Worm (Caenorhabditis elegans) whole organism, mixed stage, embryonic: ENCODE measurements around the gene C17B7.9.

Source experiments
- blmp-1 ChIP-seq: fragments of 150-350 bp; optimal IDR thresholded peaks from 2 replicates; lab custom pipeline; 2014; ENCODE audit warnings: missing biosample characterization, missing genetic modification characterization
- ceh-83 ChIP-seq: fragments of 200-800 bp; sonication (Bioruptor generic); optimal IDR thresholded peaks from 2 replicates; lab custom pipeline; 2018; ENCODE audit warnings: mild to moderate bottlenecking, missing genetic modification characterization, missing compliant biosample characterization
- nhr-237 ChIP-seq: fragments of 150-350 bp; optimal IDR thresholded peaks from 2 replicates; lab custom pipeline; 2014; ENCODE audit warnings: missing biosample characterization, missing genetic modification characterization
- nhr-28 ChIP-seq: fragments of 150-350 bp; optimal IDR thresholded peaks from 2 replicates; lab custom pipeline; 2014; ENCODE audit warnings: missing biosample characterization, missing genetic modification characterization
- nhr-76 ChIP-seq: sonication (generic microtip); optimal IDR thresholded peaks from 2 replicates; lab custom pipeline; 2017; ENCODE audit warnings: missing biosample characterization, missing genetic modification characterization
- unc-39 ChIP-seq: fragments of 150-350 bp; optimal IDR thresholded peaks from 2 replicates; lab custom pipeline; 2014; ENCODE audit warnings: missing biosample characterization, missing genetic modification characterization
- unc-62 ChIP-seq: fragments of 150-350 bp; optimal IDR thresholded peaks from 2 replicates; lab custom pipeline; 2014; ENCODE audit warnings: missing biosample characterization, missing genetic modification reagents, missing genetic modification characterization

- TF ChIP-seq ceh-83 (GFP tag; lab: Kevin White, UChicago) (no peak), unc-39 (tag; lab: Kevin White, UChicago) (no peak), unc-62 (GFP tag; lab: Kevin White, UChicago) (no peak), nhr-76 (tag; lab: Kevin White, UChicago) (no peak), nhr-237 (no peak), nhr-28 (tag; lab: Kevin White, UChicago) (no peak), blmp-1 (tag; lab: Kevin White, UChicago) (no peak)
These were observed 30.6 kb upstream of the C17B7.9 start, which contains the start of gene C04E12.4 for ce11 chrV:3362475-3362874.
